Worm (Caenorhabditis elegans): ENCODE data around the gene Y54G2A.77.

DNA sequence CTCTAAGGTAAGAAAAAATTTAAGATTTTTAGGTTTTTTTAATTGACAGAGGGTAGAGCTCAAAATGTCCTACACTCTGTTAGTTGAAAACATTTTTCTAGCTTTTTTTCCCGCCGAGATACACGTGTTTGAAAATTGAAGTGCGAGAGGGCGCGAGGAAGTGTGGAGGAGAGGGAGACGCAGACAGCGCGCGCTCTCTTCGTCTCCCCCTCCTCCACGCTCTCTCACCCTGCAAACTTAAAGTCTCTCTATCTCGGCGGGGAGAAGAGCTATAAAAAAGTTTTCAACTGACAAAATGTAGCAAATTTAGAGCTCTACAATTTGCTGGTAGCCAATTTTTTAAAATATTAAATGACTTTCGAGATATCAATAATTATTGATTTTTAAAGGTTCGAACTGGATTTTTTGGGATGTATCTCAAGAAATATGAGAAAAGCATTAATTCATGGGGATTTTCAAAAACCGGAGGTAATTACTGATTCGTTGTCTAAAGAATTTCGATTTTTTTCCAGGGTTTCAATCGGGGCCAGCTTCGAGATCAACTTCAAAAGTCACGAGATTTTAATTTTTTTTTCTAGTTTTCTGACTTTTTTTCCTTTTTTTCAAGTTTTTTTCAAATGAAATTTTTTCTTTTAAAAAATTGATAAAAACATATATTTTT lies 2.7 kb downstream of the Y54G2A.77 start:
- TF ChIP-seq scrt-1 (GFP tag; IDR thresholded peaks at IDR 0.05) (no peak), hmg-4 (GFP tag; optimal IDR thresholded peaks at IDR 0.05) (no peak), aly-1 (tag; optimal IDR thresholded peaks at IDR 0.05) (no peak), ama-1 (optimal IDR thresholded peaks at IDR 0.05) (no peak), tra-4 (tag; optimal IDR thresholded peaks at IDR 0.05) (no peak), pes-1 (GFP tag; IDR thresholded peaks at IDR 0.05) (no peak), flt-1 (GFP tag; IDR thresholded peaks at IDR 0.05) (no peak), hmbx-1 (tag; optimal IDR thresholded peaks at IDR 0.05) (no peak), sea-1 (GFP tag; conservative IDR thresholded peaks at IDR 0.05) (no peak), F13C5.2 (tag; optimal IDR thresholded peaks at IDR 0.05) (no peak), ets-7 (tag; optimal IDR thresholded peaks at IDR 0.05) (no peak)
